Worm (Caenorhabditis elegans): ENCODE data around the gene Y77E11A.7.

- no peak for TF ChIP-seq dpl-1 (GFP tag; optimal IDR thresholded peaks at IDR 0.05)
- no peak for TF ChIP-seq unc-62 (GFP tag; optimal IDR thresholded peaks at IDR 0.05)
Observed at ce11 chrIV:1427283-1427682, 7.6 kb upstream of the Y77E11A.7 start, which contains the start of gene clec-171.
